Worm (Caenorhabditis elegans) whole organism, midembryonic: Measurements from ENCODE around the gene hid-1.

Experiments
- T22C8.4 ChIP-seq: fragments of 200-800 bp; sonication (Bioruptor generic); IDR thresholded peaks from 2 replicates; pipeline ENCODE4 v1.3.6; 2022; ENCODE audit warnings: missing genetic modification characterization, missing compliant biosample characterization
- cog-1 ChIP-seq: sonication (generic microtip); optimal IDR thresholded peaks from 2 replicates; lab custom pipeline; 2016; ENCODE audit warnings: missing genetic modification characterization, missing compliant biosample characterization
- flt-1 ChIP-seq: fragments of 200-800 bp; sonication (Bioruptor generic); IDR thresholded peaks from 2 replicates; pipeline ENCODE4 v1.3.6; 2022; ENCODE audit warnings: missing genetic modification characterization, missing compliant biosample characterization
- klf-2 ChIP-seq: fragments of 200-800 bp; sonication (Bioruptor generic); conservative IDR thresholded peaks from 2 replicates; pipeline ENCODE4 v1.3.6; 2022; ENCODE audit warnings: missing genetic modification reagents, missing genetic modification characterization, missing compliant biosample characterization
- ref-1 ChIP-seq: fragments of 200-800 bp; sonication (Bioruptor generic); conservative IDR thresholded peaks from 2 replicates; pipeline ENCODE4 v1.3.6; 2022; ENCODE audit warnings: missing genetic modification reagents, missing genetic modification characterization, missing compliant biosample characterization
- ztf-23 ChIP-seq: fragments of 200-800 bp; sonication (Bioruptor generic); IDR thresholded peaks from 2 replicates; pipeline ENCODE4 v1.3.6; 2022; ENCODE audit warnings: missing genetic modification reagents, missing genetic modification characterization, missing compliant biosample characterization

ce11 chrX:2532357-2532756, 43.5 kb downstream of the hid-1 start, which contains the start of gene tbc-12:
- TF ChIP-seq ref-1: no peak
- no peak for TF ChIP-seq flt-1 (GFP tag; lab: Robert Waterston, UW)
- TF ChIP-seq T22C8.4 (GFP tag; lab: Robert Waterston, UW): no peak
- TF ChIP-seq cog-1 (tag; lab: Kevin White, UChicago): no peak
- no peak for TF ChIP-seq klf-2 (GFP tag; lab: Robert Waterston, UW)
- TF ChIP-seq ztf-23 (GFP tag; lab: Robert Waterston, UW): no peak
